Worm (Caenorhabditis elegans) whole organism, mixed stage, embryonic: ENCODE results near the gene mdt-21.
"Not testable (repeated sequence)": the region's sequence is repeated elsewhere in the genome, so short reads cannot be mapped to it uniquely, and the experiment has no call there.

Experiments used
- blmp-1 ChIP-seq: fragments of 150-350 bp; optimal IDR thresholded peaks from 2 replicates; lab custom pipeline; 2014; ENCODE audit warnings: missing biosample characterization, missing genetic modification characterization
- ceh-43 ChIP-seq: fragments of 200-800 bp; sonication (Bioruptor generic); optimal IDR thresholded peaks from 2 replicates; lab custom pipeline; 2018; ENCODE audit warnings: mild to moderate bottlenecking, missing genetic modification characterization, moderate library complexity, missing compliant biosample characterization
- ceh-83 ChIP-seq: fragments of 200-800 bp; sonication (Bioruptor generic); optimal IDR thresholded peaks from 2 replicates; lab custom pipeline; 2018; ENCODE audit warnings: mild to moderate bottlenecking, missing genetic modification characterization, missing compliant biosample characterization
- ces-1 ChIP-seq: fragments of 150-350 bp; optimal IDR thresholded peaks from 2 replicates; lab custom pipeline; 2014; ENCODE audit warnings: missing biosample characterization, missing genetic modification reagents, missing genetic modification characterization
- cnd-1 ChIP-seq: fragments of 200-800 bp; sonication (Bioruptor generic); optimal IDR thresholded peaks from 2 replicates; lab custom pipeline; 2018; ENCODE audit warnings: mild to moderate bottlenecking, missing genetic modification characterization, missing compliant biosample characterization
- drap-1 ChIP-seq: fragments of 200-800 bp; sonication (Bioruptor generic); optimal IDR thresholded peaks from 3 replicates; lab custom pipeline; 2018; ENCODE audit warnings: mild to moderate bottlenecking, missing genetic modification characterization, missing compliant biosample characterization
- elt-1 ChIP-seq: sonication (generic microtip); optimal IDR thresholded peaks from 2 replicates; lab custom pipeline; 2017; ENCODE audit warnings: missing genetic modification characterization, mild to moderate bottlenecking, missing compliant biosample characterization, antibody characterized with exemption, moderate library complexity, borderline replicate concordance; ENCODE audit not compliant: insufficient read depth
- elt-3 ChIP-seq: fragments of 150-350 bp; optimal IDR thresholded peaks from 2 replicates; lab custom pipeline; 2014; ENCODE audit warnings: missing biosample characterization, missing genetic modification characterization
- flh-1 ChIP-seq: fragments of 200-800 bp; sonication (Bioruptor generic); optimal IDR thresholded peaks from 2 replicates; lab custom pipeline; 2018; ENCODE audit warnings: mild to moderate bottlenecking, missing genetic modification characterization, moderate library complexity, missing compliant biosample characterization
- ham-2 ChIP-seq: fragments of 200-800 bp; sonication (Bioruptor generic); optimal IDR thresholded peaks from 2 replicates; lab custom pipeline; 2018; ENCODE audit warnings: mild to moderate bottlenecking, missing genetic modification characterization, missing compliant biosample characterization
- hlh-1 ChIP-seq: fragments of 150-350 bp; optimal IDR thresholded peaks from 2 replicates; lab custom pipeline; 2014; ENCODE audit warnings: missing biosample characterization, missing genetic modification reagents, missing genetic modification characterization
- lin-13 ChIP-seq: fragments of 150-350 bp; optimal IDR thresholded peaks from 2 replicates; lab custom pipeline; 2014; ENCODE audit warnings: missing biosample characterization, missing genetic modification characterization
- lin-32 ChIP-seq: fragments of 200-800 bp; sonication (Bioruptor generic); optimal IDR thresholded peaks from 2 replicates; lab custom pipeline; 2018; ENCODE audit warnings: mild to moderate bottlenecking, missing genetic modification characterization, missing compliant biosample characterization
- lsy-2 ChIP-seq: fragments of 150-350 bp; optimal IDR thresholded peaks from 2 replicates; lab custom pipeline; 2014; ENCODE audit warnings: missing biosample characterization, missing genetic modification characterization
- mab-5 ChIP-seq: fragments of 150-350 bp; optimal IDR thresholded peaks from 2 replicates; lab custom pipeline; 2014; ENCODE audit warnings: missing biosample characterization, missing genetic modification characterization
- mep-1 ChIP-seq: fragments of 150-350 bp; optimal IDR thresholded peaks from 2 replicates; lab custom pipeline; 2017; ENCODE audit warnings: missing biosample characterization, missing genetic modification reagents, missing genetic modification characterization, inconsistent platforms
- mls-2 ChIP-seq: sonication (generic microtip); optimal IDR thresholded peaks from 2 replicates; lab custom pipeline; 2016; ENCODE audit warnings: mild to moderate bottlenecking, missing genetic modification characterization, moderate library complexity, missing compliant biosample characterization
- nhr-28 ChIP-seq: fragments of 150-350 bp; optimal IDR thresholded peaks from 2 replicates; lab custom pipeline; 2014; ENCODE audit warnings: missing biosample characterization, missing genetic modification characterization
- pha-4 ChIP-seq: fragments of 150-350 bp; optimal IDR thresholded peaks from 2 replicates; lab custom pipeline; 2018; ENCODE audit warnings: missing biosample characterization, missing genetic modification reagents, missing genetic modification characterization
- sem-2 ChIP-seq: fragments of 200-800 bp; sonication (Bioruptor generic); optimal IDR thresholded peaks from 2 replicates; lab custom pipeline; 2018; ENCODE audit warnings: mild to moderate bottlenecking, missing genetic modification characterization, missing compliant biosample characterization
- snpc-4 ChIP-seq: fragments of 150-350 bp; optimal IDR thresholded peaks from 2 replicates; lab custom pipeline; 2014; ENCODE audit warnings: missing biosample characterization, missing genetic modification characterization
- sptf-1 ChIP-seq: sonication (generic microtip); optimal IDR thresholded peaks from 2 replicates; lab custom pipeline; 2017; ENCODE audit warnings: mild to moderate bottlenecking, missing genetic modification characterization, moderate library complexity, missing compliant biosample characterization
- unc-120 ChIP-seq: sonication (generic microtip); optimal IDR thresholded peaks from 2 replicates; lab custom pipeline; 2017; ENCODE audit warnings: missing genetic modification characterization, missing compliant biosample characterization; ENCODE audit not compliant: poor library complexity, severe bottlenecking
- unc-39 ChIP-seq: fragments of 150-350 bp; optimal IDR thresholded peaks from 2 replicates; lab custom pipeline; 2014; ENCODE audit warnings: missing biosample characterization, missing genetic modification characterization
- zip-8 ChIP-seq: fragments of 150-350 bp; optimal IDR thresholded peaks from 2 replicates; lab custom pipeline; 2014; ENCODE audit warnings: missing biosample characterization, missing genetic modification characterization
- ztf-11 ChIP-seq: fragments of 150-350 bp; optimal IDR thresholded peaks from 2 replicates; lab custom pipeline; 2014; ENCODE audit warnings: missing biosample characterization, missing genetic modification characterization

mdt-21 gene

DNA sequence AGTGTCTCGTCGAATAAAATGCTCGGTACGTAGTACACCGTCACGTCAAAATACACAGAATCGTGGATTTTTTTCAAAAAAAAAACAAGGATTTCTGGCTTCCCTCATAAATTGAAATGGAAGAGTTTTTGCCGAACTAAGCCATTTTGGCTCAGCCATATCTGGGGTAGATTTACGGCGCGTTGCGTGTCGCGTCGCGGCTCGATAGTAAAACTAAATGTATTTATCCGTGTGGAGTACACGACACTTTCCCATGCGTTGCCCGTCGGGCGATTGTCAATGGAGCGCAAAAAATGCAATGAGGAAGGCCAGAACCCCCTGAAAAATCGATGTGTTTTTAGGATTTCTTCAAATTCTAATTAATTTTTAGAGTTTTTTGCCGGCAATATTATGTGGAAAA, 27.2 kb upstream of the mdt-21 start:
- TF ChIP-seq ceh-43 (GFP tag; lab: Kevin White, UChicago), result no peak
- no peak for TF ChIP-seq ham-2 (GFP tag; lab: Kevin White, UChicago)
- TF ChIP-seq ztf-11 (tag; lab: Kevin White, UChicago), result no peak

DNA sequence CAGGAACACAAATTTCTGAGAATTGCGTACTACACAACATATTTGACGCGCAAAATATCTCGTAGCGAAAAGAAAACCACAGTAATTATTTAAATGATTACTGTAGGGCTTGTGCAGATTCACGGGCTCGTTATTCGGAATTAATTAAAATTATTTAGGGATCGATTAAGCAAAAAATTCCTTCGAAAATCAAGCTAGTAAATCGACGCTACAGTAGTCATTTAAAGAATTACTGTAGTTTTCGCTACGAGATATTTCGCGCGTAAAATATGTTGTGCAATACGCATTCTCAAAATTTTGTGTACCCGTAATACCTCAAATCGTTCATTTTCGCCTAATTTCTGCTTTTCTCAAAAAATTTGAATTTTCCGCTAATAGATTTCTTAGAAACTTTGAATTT, 26.6 kb upstream of the mdt-21 start:
- no peak for TF ChIP-seq pha-4 (tag; lab: Kevin White, UChicago)
- no peak for TF ChIP-seq cnd-1
- TF ChIP-seq mls-2 (tag; lab: Kevin White, UChicago), result no peak
- no peak for TF ChIP-seq lsy-2 (tag; lab: Kevin White, UChicago)
- no peak for TF ChIP-seq snpc-4 (tag; lab: Kevin White, UChicago)

DNA sequence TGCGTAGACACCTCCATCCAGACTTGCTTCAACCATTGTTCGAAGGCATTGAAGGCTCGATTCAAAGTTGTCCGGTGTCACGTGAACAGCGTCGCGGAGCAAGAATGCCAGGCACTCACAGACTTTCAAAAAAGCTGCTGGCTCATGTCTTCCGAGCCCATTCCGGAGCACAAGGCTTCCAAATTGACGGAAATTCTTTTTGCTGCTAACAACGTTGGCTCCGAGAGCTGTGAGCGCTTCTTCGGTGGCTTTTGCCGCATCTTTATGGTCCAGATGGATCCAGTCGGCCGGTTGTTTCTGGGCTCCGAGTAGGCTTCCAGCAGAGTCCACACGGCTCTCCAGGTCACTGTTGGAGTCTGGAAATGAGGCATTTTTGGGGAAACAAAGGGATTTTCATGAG, 19.5 kb upstream of the mdt-21 start:
- TF ChIP-seq elt-3 (tag; lab: Kevin White, UChicago), result no peak
- TF ChIP-seq zip-8 (tag; lab: Kevin White, UChicago), result no peak
- TF ChIP-seq hlh-1 (tag; lab: Kevin White, UChicago), result no peak

DNA sequence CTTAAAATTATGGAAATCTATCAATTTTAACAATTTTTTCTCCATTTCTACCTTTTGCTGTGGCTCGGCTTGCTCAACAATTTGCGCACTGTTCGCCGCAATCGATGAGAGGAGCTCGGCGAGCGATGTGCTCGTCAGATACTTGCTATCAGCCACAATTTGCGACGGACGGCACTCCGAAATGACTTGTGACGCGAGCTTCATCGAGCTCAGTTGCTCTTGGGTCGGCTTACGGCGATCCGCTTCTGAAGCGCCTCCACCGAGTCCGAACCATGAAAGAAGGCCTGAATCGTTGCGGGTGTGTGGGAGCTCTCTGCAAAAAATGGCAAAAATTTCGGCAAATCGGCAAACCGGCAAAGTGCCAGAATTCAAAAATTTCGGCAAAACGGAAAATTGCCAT, 16.8 kb upstream of the mdt-21 start:
- TF ChIP-seq nhr-28 (tag; lab: Kevin White, UChicago) (no peak), pha-4 (tag; lab: Kevin White, UChicago) (no peak), cnd-1 (no peak), flh-1 (no peak), mab-5 (tag; lab: Kevin White, UChicago) (no peak), elt-1 (tag; lab: Kevin White, UChicago) (no peak)

DNA sequence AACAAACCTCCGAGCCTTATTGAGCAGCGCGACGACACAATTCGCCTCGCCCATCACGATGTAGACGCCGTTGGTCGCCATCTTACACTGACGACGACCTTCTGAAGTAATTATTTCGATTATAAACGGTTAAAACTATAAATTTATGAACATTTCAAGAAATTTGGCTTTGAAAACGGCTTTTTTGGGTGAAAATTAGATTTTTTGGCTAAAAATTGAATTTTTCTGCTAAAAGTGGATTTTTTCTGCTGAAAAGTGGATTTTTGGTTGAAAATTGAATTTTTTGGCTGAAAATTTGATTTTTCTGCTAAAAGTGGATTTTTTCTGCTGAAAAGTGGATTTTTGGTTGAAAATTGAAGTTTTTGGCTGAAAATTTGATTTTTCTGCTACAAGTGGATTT, 3.8 kb upstream of the mdt-21 start, which contains the start of gene gbf-1:
gbf-1 (minus strand) TSS at position 101 of the 400 bp plus-strand sequence.
- TF ChIP-seq lin-13, elt-1, unc-120 (tag; lab: Kevin White, UChicago): not testable (repeated sequence)
- TF ChIP-seq, all 35 proteins: peak for 0; not testable (repeated sequence) for 35

DNA sequence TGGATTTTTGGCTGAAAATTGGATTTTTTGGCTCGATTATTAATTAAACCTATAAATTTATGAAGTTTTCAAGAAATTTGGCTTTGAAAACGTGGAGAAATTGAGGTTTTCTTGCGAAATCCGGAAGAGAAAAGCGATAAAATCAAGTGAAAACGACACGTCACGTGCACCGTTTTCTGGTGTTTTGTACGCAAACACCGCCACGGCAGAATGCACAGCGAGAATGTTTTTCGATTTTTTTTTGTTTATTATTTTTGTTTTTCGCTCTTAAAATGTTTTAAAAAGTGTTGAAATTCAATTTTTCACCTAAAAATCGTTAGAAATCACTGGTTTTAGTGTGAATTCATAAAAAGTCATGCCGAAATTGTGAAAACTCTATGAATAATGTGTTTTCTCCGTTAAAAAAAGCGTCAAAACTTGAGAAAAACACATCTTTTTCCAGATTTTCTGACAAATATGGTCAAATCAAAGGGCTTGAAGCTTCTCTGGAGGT, 2.9 kb upstream of the mdt-21 start, which contains the start of gene immp-1:
immp-1 (plus strand) TSS at position 443 of the 493 bp plus-strand sequence.
- TF ChIP-seq pha-4 (tag; lab: Kevin White, UChicago) (no peak), ces-1 (GFP tag; lab: Kevin White, UChicago) (peak; percentile 16), lsy-2 (tag; lab: Kevin White, UChicago) (peak; percentile 19), blmp-1 (tag; lab: Kevin White, UChicago) (peak; percentile 71), mep-1 (tag; lab: Kevin White, UChicago) (no peak), sptf-1 (no peak), hlh-1 (tag; lab: Kevin White, UChicago) (no peak)

DNA sequence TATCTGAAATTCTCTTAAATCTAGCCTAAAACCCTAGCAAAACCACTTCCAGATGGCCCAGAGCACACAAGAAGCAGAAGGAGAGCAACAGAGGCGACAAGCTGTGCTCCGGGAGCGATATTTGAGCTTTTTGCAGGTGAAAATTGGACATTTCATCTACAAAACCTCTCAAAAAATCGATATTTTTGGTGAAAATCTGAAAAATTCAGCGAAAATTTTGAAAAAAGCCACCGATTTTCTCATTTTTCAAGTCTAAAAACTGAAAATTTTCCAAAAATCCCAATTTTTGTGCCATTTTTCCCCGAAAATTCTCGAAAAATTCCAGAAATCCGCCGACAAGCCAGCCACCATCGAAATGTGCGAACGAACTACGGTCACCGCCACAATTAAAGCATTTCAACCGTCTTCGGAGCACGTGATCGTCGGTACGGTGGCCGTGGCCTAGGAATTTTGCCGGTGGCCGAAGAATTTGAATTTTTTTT, 2.8 kb downstream of the mdt-21 start, which contains the start of gene C24H11.5:
C24H11.5 (plus strand) TSS at position 51 of the 482 bp plus-strand sequence.
- no peak for TF ChIP-seq nhr-28 (tag; lab: Kevin White, UChicago)
- TF ChIP-seq elt-1 (tag; lab: Kevin White, UChicago), result no peak
- no peak for TF ChIP-seq ceh-83 (GFP tag; lab: Kevin White, UChicago)
- TF ChIP-seq sem-2, result no peak
- no peak for TF ChIP-seq lin-13 (tag; lab: Kevin White, UChicago)
- no peak for TF ChIP-seq mls-2 (tag; lab: Kevin White, UChicago)

DNA sequence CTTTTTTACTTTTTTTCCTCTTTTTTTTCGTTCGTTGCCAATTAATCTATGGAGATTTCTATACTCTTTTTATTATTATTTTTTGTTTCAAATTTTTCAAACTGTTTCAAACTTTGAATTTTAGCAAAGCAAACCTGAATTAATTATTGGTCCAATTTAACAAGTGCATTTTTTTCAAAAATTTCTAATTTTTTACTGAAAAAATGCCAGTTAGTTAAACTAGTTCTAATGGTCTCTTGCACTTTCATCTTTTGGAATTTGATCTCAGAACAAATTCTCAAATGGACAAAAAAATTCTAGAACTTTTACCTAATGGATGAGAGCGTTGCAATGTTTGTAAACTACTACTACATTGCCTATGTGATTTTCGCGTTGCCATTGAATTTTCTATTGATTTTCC, 4.4 kb downstream of the mdt-21 start, which contains the start of gene srd-74:
srd-74 (plus strand) TSS at position 301 of the 400 bp plus-strand sequence.
- TF ChIP-seq nhr-28 (tag; lab: Kevin White, UChicago) (no peak), drap-1 (GFP tag; lab: Kevin White, UChicago) (no peak), sem-2 (no peak), lin-13 (tag; lab: Kevin White, UChicago) (no peak), lin-32 (GFP tag; lab: Kevin White, UChicago) (no peak), unc-39 (tag; lab: Kevin White, UChicago) (no peak), blmp-1 (tag; lab: Kevin White, UChicago) (no peak)
- TF ChIP-seq, all 35 proteins: peak for 0
